Worm (Caenorhabditis elegans) whole organism, L2 larva: ENCODE measurements around the gene hacl-1.

Experiments used
- C34F6.9 ChIP-seq: fragments of 150-350 bp; optimal IDR thresholded peaks from 2 replicates; lab custom pipeline; 2014; ENCODE audit warnings: missing biosample characterization, missing genetic modification characterization
- F13H6.1 ChIP-seq: sonication (generic microtip); optimal IDR thresholded peaks from 2 replicates; lab custom pipeline; 2016; ENCODE audit warnings: missing genetic modification characterization, missing compliant biosample characterization
- R02D3.7 ChIP-seq: fragments of 150-350 bp; optimal IDR thresholded peaks from 2 replicates; lab custom pipeline; 2014; ENCODE audit warnings: missing biosample characterization, missing genetic modification characterization
- Y55F3AM.14 ChIP-seq: fragments of 200-800 bp; sonication (Bioruptor generic); optimal IDR thresholded peaks from 2 replicates; lab custom pipeline; 2018; ENCODE audit warnings: mild to moderate bottlenecking, missing genetic modification characterization, missing compliant biosample characterization
- ZK546.5 ChIP-seq: sonication (generic microtip); optimal IDR thresholded peaks from 2 replicates; lab custom pipeline; 2017; ENCODE audit warnings: missing biosample characterization, missing genetic modification characterization
- alr-1 ChIP-seq: fragments of 150-350 bp; optimal IDR thresholded peaks from 2 replicates; lab custom pipeline; 2014; ENCODE audit warnings: missing biosample characterization, missing genetic modification characterization
- aly-2 ChIP-seq: fragments of 150-350 bp; optimal IDR thresholded peaks from 2 replicates; lab custom pipeline; 2014; ENCODE audit warnings: missing biosample characterization, missing genetic modification characterization
- ama-1 ChIP-seq: fragments of 150-350 bp; optimal IDR thresholded peaks from 2 replicates; lab custom pipeline; 2018; ENCODE audit warnings: inconsistent platforms
- blmp-1 ChIP-seq: sonication (generic microtip); optimal IDR thresholded peaks from 2 replicates; lab custom pipeline; 2017; ENCODE audit warnings: missing genetic modification characterization, mild to moderate bottlenecking, missing compliant biosample characterization, antibody characterized with exemption, moderate library complexity; ENCODE audit not compliant: insufficient read depth
- ceh-16 ChIP-seq: fragments of 150-350 bp; optimal IDR thresholded peaks from 2 replicates; lab custom pipeline; 2014; ENCODE audit warnings: missing biosample characterization, missing genetic modification characterization
- ceh-82 ChIP-seq: fragments of 150-350 bp; optimal IDR thresholded peaks from 2 replicates; lab custom pipeline; 2014; ENCODE audit warnings: missing biosample characterization, missing genetic modification characterization
- crh-2 ChIP-seq: sonication (generic microtip); optimal IDR thresholded peaks from 2 replicates; lab custom pipeline; 2017; ENCODE audit warnings: missing biosample characterization, missing genetic modification characterization
- dmd-4 ChIP-seq: sonication (generic microtip); optimal IDR thresholded peaks from 2 replicates; lab custom pipeline; 2017; ENCODE audit warnings: missing biosample characterization, missing genetic modification characterization
- egl-27 ChIP-seq: sonication (generic microtip); optimal IDR thresholded peaks from 3 replicates; lab custom pipeline; 2017; ENCODE audit warnings: missing biosample characterization, missing genetic modification reagents, missing genetic modification characterization
- elt-1 ChIP-seq: fragments of 150-350 bp; optimal IDR thresholded peaks from 2 replicates; lab custom pipeline; 2014; ENCODE audit warnings: missing biosample characterization, missing genetic modification characterization
- elt-3 ChIP-seq: sonication (generic microtip); optimal IDR thresholded peaks from 2 replicates; lab custom pipeline; 2017; ENCODE audit warnings: missing biosample characterization, missing genetic modification characterization
- fos-1 ChIP-seq: fragments of 150-350 bp; optimal IDR thresholded peaks from 2 replicates; lab custom pipeline; 2014; ENCODE audit warnings: missing biosample characterization, missing genetic modification characterization
- gmeb-1 ChIP-seq: fragments of 150-350 bp; optimal IDR thresholded peaks from 2 replicates; lab custom pipeline; 2014; ENCODE audit warnings: missing biosample characterization, missing genetic modification characterization
- lin-11 ChIP-seq: fragments of 150-350 bp; sonication (generic microtip); optimal IDR thresholded peaks from 2 replicates; lab custom pipeline; 2014; ENCODE audit warnings: missing biosample characterization, missing genetic modification characterization, inconsistent platforms, mixed read lengths
- lin-13 ChIP-seq: fragments of 150-350 bp; optimal IDR thresholded peaks from 2 replicates; lab custom pipeline; 2014; ENCODE audit warnings: missing biosample characterization, missing genetic modification reagents, missing genetic modification characterization
- lin-39 ChIP-seq: fragments of 150-350 bp; optimal IDR thresholded peaks from 2 replicates; lab custom pipeline; 2014; ENCODE audit warnings: missing biosample characterization, missing genetic modification reagents, missing genetic modification characterization
- lsy-2 ChIP-seq, 2 experiments: fragments of 150-350 bp in 1 of 2; sonication (generic microtip) in 1 of 2; optimal IDR thresholded peaks; 2 replicates each; lab custom pipeline; 2014 to 2017; ENCODE audit warnings: missing biosample characterization in 2 of 2, missing genetic modification characterization in 2 of 2
- mab-5 ChIP-seq: fragments of 150-350 bp; optimal IDR thresholded peaks from 2 replicates; lab custom pipeline; 2014; ENCODE audit warnings: missing biosample characterization, missing genetic modification characterization
- mbf-1 ChIP-seq: sonication (generic microtip); optimal IDR thresholded peaks from 2 replicates; lab custom pipeline; 2017; ENCODE audit warnings: missing biosample characterization, missing genetic modification characterization
- mdl-1 ChIP-seq, 2 experiments: fragments of 150-350 bp in 1 of 2; sonication (generic microtip) in 1 of 2; optimal IDR thresholded peaks; 2 replicates each; lab custom pipeline; 2017; ENCODE audit warnings: missing biosample characterization in 2 of 2, missing genetic modification characterization in 2 of 2
- nhr-10 ChIP-seq: sonication (generic microtip); optimal IDR thresholded peaks from 2 replicates; lab custom pipeline; 2017; ENCODE audit warnings: missing biosample characterization, missing genetic modification characterization
- nhr-11 ChIP-seq: fragments of 150-350 bp; optimal IDR thresholded peaks from 2 replicates; lab custom pipeline; 2014; ENCODE audit warnings: missing biosample characterization, missing genetic modification characterization
- nhr-12 ChIP-seq: fragments of 150-350 bp; optimal IDR thresholded peaks from 2 replicates; lab custom pipeline; 2014; ENCODE audit warnings: missing biosample characterization, missing genetic modification characterization
- nhr-129 ChIP-seq: fragments of 150-350 bp; optimal IDR thresholded peaks from 2 replicates; lab custom pipeline; 2014; ENCODE audit warnings: missing biosample characterization, missing genetic modification characterization
- nhr-21 ChIP-seq: fragments of 150-350 bp; optimal IDR thresholded peaks from 2 replicates; lab custom pipeline; 2014; ENCODE audit warnings: missing biosample characterization, missing genetic modification characterization
- nhr-23 ChIP-seq: fragments of 150-350 bp; optimal IDR thresholded peaks from 2 replicates; lab custom pipeline; 2014; ENCODE audit warnings: missing biosample characterization, missing genetic modification reagents, missing genetic modification characterization
- nhr-237 ChIP-seq: fragments of 150-350 bp; optimal IDR thresholded peaks from 2 replicates; lab custom pipeline; 2014; ENCODE audit warnings: missing biosample characterization, missing genetic modification characterization
- nhr-25 ChIP-seq: fragments of 150-350 bp; sonication (generic microtip); optimal IDR thresholded peaks from 3 replicates; lab custom pipeline; 2014; ENCODE audit warnings: missing biosample characterization, missing genetic modification characterization
- nhr-6 ChIP-seq: fragments of 150-350 bp; optimal IDR thresholded peaks from 2 replicates; lab custom pipeline; 2014; ENCODE audit warnings: missing biosample characterization, missing genetic modification characterization
- nhr-77 ChIP-seq: fragments of 150-350 bp; optimal IDR thresholded peaks from 2 replicates; lab custom pipeline; 2014; ENCODE audit warnings: missing biosample characterization, missing genetic modification characterization
- peb-1 ChIP-seq: fragments of 150-350 bp; optimal IDR thresholded peaks from 2 replicates; lab custom pipeline; 2014; ENCODE audit warnings: missing biosample characterization, missing genetic modification characterization
- sem-4 ChIP-seq: fragments of 150-350 bp; optimal IDR thresholded peaks from 2 replicates; lab custom pipeline; 2014; ENCODE audit warnings: missing biosample characterization, missing genetic modification reagents, missing genetic modification characterization
- skn-1 ChIP-seq: sonication (generic microtip); optimal IDR thresholded peaks from 2 replicates; lab custom pipeline; 2017; ENCODE audit warnings: missing biosample characterization, missing genetic modification characterization
- sma-3 ChIP-seq: sonication (generic microtip); optimal IDR thresholded peaks from 2 replicates; lab custom pipeline; 2016; ENCODE audit warnings: missing genetic modification reagents, missing genetic modification characterization, missing compliant biosample characterization
- sma-9 ChIP-seq, 2 experiments: fragments of 150-350 bp in 1 of 2; sonication (generic microtip) in 1 of 2; optimal IDR thresholded peaks; 2 replicates each; lab custom pipeline; 2014 to 2016; ENCODE audit warnings: missing genetic modification characterization in 2 of 2, mild to moderate bottlenecking in 1 of 2, missing biosample characterization in 1 of 2, missing compliant biosample characterization in 1 of 2, missing genetic modification reagents in 1 of 2, moderate library complexity in 1 of 2
- snpc-4 ChIP-seq: fragments of 150-350 bp; optimal IDR thresholded peaks from 2 replicates; lab custom pipeline; 2014; ENCODE audit warnings: missing biosample characterization, missing genetic modification characterization
- unc-39 ChIP-seq: fragments of 150-350 bp; optimal IDR thresholded peaks from 2 replicates; lab custom pipeline; 2014; ENCODE audit warnings: missing biosample characterization, missing genetic modification characterization
- unc-55 ChIP-seq: fragments of 150-350 bp; sonication (generic microtip); optimal IDR thresholded peaks from 3 replicates; lab custom pipeline; 2014; ENCODE audit warnings: missing biosample characterization, missing genetic modification reagents, missing genetic modification characterization
- unc-62 ChIP-seq: fragments of 150-350 bp; optimal IDR thresholded peaks from 2 replicates; lab custom pipeline; 2014; ENCODE audit warnings: missing biosample characterization, missing genetic modification reagents, missing genetic modification characterization
- zag-1 ChIP-seq: fragments of 150-350 bp; optimal IDR thresholded peaks from 2 replicates; lab custom pipeline; 2014; ENCODE audit warnings: missing biosample characterization, missing genetic modification characterization
- ztf-1 ChIP-seq: fragments of 200-800 bp; sonication (Bioruptor generic); conservative IDR thresholded peaks from 2 replicates; pipeline ENCODE4 v1.3.6; 2022; ENCODE audit warnings: missing genetic modification characterization, missing compliant biosample characterization
- ztf-11 ChIP-seq: sonication (generic microtip); optimal IDR thresholded peaks from 2 replicates; lab custom pipeline; 2017; ENCODE audit warnings: missing biosample characterization, missing genetic modification characterization
- ztf-4 ChIP-seq: fragments of 150-350 bp; optimal IDR thresholded peaks from 2 replicates; lab custom pipeline; 2014; ENCODE audit warnings: missing biosample characterization, missing genetic modification characterization

The hacl-1 gene

DNA sequence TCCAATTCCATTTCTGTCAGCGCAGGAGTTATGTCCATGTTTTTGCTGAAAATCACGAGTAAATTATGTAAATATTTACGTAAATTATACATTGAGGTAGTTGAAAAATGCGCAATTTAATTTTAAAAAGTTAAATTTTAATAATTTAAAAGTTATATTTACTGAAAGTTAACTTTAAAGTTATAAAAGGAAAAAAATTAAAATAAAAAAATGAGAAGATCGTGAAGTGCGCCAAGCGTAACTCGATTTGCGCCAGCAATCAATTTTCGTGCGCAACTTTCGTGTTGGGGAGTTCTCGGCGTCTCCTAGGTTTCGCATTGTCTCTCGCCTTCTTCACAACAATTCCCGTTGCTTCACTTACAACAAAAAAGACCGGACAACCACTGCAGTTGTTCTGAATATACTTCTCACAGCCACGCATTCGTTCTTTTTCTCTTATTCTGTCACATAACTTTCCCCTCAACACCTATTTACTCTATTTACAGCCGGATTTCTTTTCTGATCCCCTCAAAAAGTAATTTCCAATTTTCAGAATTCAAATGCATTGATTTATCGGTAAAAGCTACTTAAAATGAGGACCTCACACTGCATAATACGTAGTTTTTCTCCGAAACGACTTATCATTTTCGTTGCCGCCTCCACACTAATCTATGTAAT, 19.1 kb downstream of the hacl-1 start, which contains the start of the genes metl-1 and W02B12.11:
TSS of gene metl-1 (minus strand) at position 51 of the 657 bp plus-strand sequence.
TSS of gene W02B12.11 (plus strand) at position 337 of the 657 bp plus-strand sequence.
- peak; percentile 88 for TF ChIP-seq sem-4
- no peak for TF ChIP-seq nhr-237 (tag; lab: Kevin White, UChicago)
- TF ChIP-seq snpc-4 = peak; percentile 77
- peak; percentile 83 for TF ChIP-seq crh-2 (tag; lab: Kevin White, UChicago)
- TF ChIP-seq ceh-16 (tag; lab: Kevin White, UChicago) = peak; percentile 21
- TF ChIP-seq nhr-6 (tag; lab: Kevin White, UChicago) = peak; percentile 38
- TF ChIP-seq nhr-12 = no peak
- no peak for TF ChIP-seq unc-62 (GFP tag; lab: Kevin White, UChicago)
- TF ChIP-seq Y55F3AM.14 (GFP tag; lab: Kevin White, UChicago) = peak; percentile 29
- peak; percentile 62 for TF ChIP-seq nhr-129
- TF ChIP-seq mdl-1 (tag; optimal IDR thresholded peaks at IDR 0.05; lab: Kevin White, UChicago) = no peak
- no peak for TF ChIP-seq mbf-1 (tag; lab: Kevin White, UChicago)
- TF ChIP-seq mab-5 (tag; lab: Kevin White, UChicago) = peak; percentile 68
- no peak for TF ChIP-seq alr-1
- peak; percentile 53 for TF ChIP-seq R02D3.7 (tag; lab: Kevin White, UChicago)
- peak; percentile 14 for TF ChIP-seq ama-1 (lab: Kevin White, UChicago)
- TF ChIP-seq nhr-77 (tag; lab: Kevin White, UChicago) = no peak
- TF ChIP-seq blmp-1 (tag; lab: Kevin White, UChicago) = peak; percentile 68
- TF ChIP-seq sma-9 (GFP tag; optimal IDR thresholded peaks at IDR 0.05; lab: Kevin White, UChicago) = peak; percentile 90
- TF ChIP-seq sma-9 (tag; optimal IDR thresholded peaks at IDR 0.05; lab: Kevin White, UChicago) = no peak
- peak; percentile 79 for TF ChIP-seq lin-11
- peak; percentile 32 for TF ChIP-seq egl-27 (tag; lab: Kevin White, UChicago)
- TF ChIP-seq unc-55 = peak; percentile 87
- TF ChIP-seq unc-39 (tag; lab: Kevin White, UChicago) = no peak
- no peak for TF ChIP-seq ztf-11
- peak; percentile 50 for TF ChIP-seq fos-1 (tag; lab: Kevin White, UChicago)
- no peak for TF ChIP-seq skn-1 (tag; lab: Kevin White, UChicago)
- TF ChIP-seq sma-3 (GFP tag; lab: Kevin White, UChicago) = peak; percentile 77
- TF ChIP-seq ceh-82 = no peak
- peak; percentile 87 for TF ChIP-seq gmeb-1 (tag; lab: Kevin White, UChicago)
- TF ChIP-seq nhr-21 (tag; lab: Kevin White, UChicago) = peak; percentile 82
- no peak for TF ChIP-seq zag-1
- TF ChIP-seq C34F6.9 (tag; lab: Kevin White, UChicago) = peak; percentile 90
- peak; percentile 85 for TF ChIP-seq lin-13
- no peak for TF ChIP-seq ztf-1 (GFP tag; lab: Robert Waterston, UW)
- no peak for TF ChIP-seq lin-39 (tag; lab: Kevin White, UChicago)
- no peak for TF ChIP-seq dmd-4 (tag; lab: Kevin White, UChicago)
- peak; percentile 89 for TF ChIP-seq F13H6.1 (tag; lab: Kevin White, UChicago)
- TF ChIP-seq elt-3 = no peak
- TF ChIP-seq aly-2 (tag; lab: Kevin White, UChicago) = no peak
- no peak for TF ChIP-seq elt-1 (tag; lab: Kevin White, UChicago)
- TF ChIP-seq nhr-23 = no peak
- peak; percentile 87 for TF ChIP-seq nhr-25
- no peak for TF ChIP-seq nhr-11 (tag; lab: Kevin White, UChicago)
- no peak for TF ChIP-seq ZK546.5
- TF ChIP-seq peb-1 (tag; lab: Kevin White, UChicago) = no peak
- peak; percentile 79 for TF ChIP-seq ztf-4 (tag; lab: Kevin White, UChicago)
- TF ChIP-seq nhr-10 (tag; lab: Kevin White, UChicago) = no peak
- TF ChIP-seq lsy-2 (tag; optimal IDR thresholded peaks at IDR 0.05; lab: Kevin White, UChicago) = peak; percentile 84 to 92
